Fruit fly (Drosophila melanogaster) whole organism, pupa: ENCODE measurements around the gene CG17294.

Experiments used
- CG14655 ChIP-seq: fragments of 200-800 bp; sonication (Bioruptor generic); optimal IDR thresholded peaks from 3 replicates; lab custom pipeline; 2017; ENCODE audit warnings: mild to moderate bottlenecking, missing biosample characterization, missing genetic modification reagents, missing genetic modification characterization
- CG4496 ChIP-seq: fragments of 200-800 bp; sonication (Bioruptor generic); IDR thresholded peaks from 3 replicates; pipeline ENCODE4 v1.3.6; 2022; ENCODE audit warnings: missing biosample characterization, missing genetic modification characterization
- Ets98B ChIP-seq: fragments of 200-800 bp; sonication (Bioruptor generic); IDR thresholded peaks from 2 replicates; pipeline ENCODE4 v1.3.6; 2022; ENCODE audit warnings: missing biosample characterization, missing genetic modification characterization

DNA sequence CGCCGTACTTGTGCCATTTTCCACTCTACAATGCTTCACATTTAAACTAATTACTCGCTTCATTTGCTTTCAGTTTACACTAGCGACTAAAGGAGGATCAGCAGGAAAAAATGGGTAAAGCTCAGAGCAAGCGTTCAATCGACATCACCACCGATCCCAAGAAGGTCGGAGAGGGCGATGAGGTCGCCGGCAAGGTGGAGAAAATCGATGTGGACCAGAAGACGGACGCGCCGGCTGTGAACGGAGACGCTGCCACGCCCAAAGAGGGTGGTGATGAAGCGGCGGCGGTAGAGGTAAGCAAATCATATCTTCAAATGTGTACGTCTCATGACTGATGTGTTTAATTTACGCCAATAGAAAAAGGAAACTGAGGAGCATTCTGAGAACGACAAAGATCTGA lies 50.0 kb downstream of the CG17294 start:
- TF ChIP-seq Ets98B (GFP tag; lab: Robert Waterston, UW): no peak
- no peak for TF ChIP-seq CG14655 (GFP tag; lab: Kevin White, UChicago)
- no peak for TF ChIP-seq CG4496 (GFP tag; lab: Robert Waterston, UW)
